Fruit fly (Drosophila melanogaster): ENCODE results near the gene Rab35.

Rab35 gene

dm6 chrX:20158943-20159385 lies 708 bp downstream of the Rab35 start (continued):
- peak; percentile 23 for TF ChIP-seq CG10669 (GFP tag; optimal IDR thresholded peaks at IDR 0.05)
- no peak for TF ChIP-seq lz (GFP tag; optimal IDR thresholded peaks at IDR 0.05)
- TF ChIP-seq net (GFP tag; optimal IDR thresholded peaks at IDR 0.05) = peak; percentile 26
- TF ChIP-seq Hr39 (GFP tag; optimal IDR thresholded peaks at IDR 0.05) = no peak
- no peak for TF ChIP-seq CG10631 (GFP tag; optimal IDR thresholded peaks at IDR 0.05)
- TF ChIP-seq topi (GFP tag; optimal IDR thresholded peaks at IDR 0.05) = peak; percentile 46
- TF ChIP-seq Sox14 (GFP tag; optimal IDR thresholded peaks at IDR 0.05) = peak; percentile 67
- peak; percentile 29 for TF ChIP-seq Ets96B (tag; optimal IDR thresholded peaks at IDR 0.05)
- no peak for TF ChIP-seq CG4318 (GFP tag; optimal IDR thresholded peaks at IDR 0.05)
- TF ChIP-seq Sox102F (GFP tag; optimal IDR thresholded peaks at IDR 0.05) = no peak
- peak; percentile 75 for TF ChIP-seq eg (GFP tag; IDR thresholded peaks at IDR 0.05)
- TF ChIP-seq svp (GFP tag) = no peak
- peak; percentile 18 for TF ChIP-seq CG6808 (GFP tag; optimal IDR thresholded peaks at IDR 0.05)
- TF ChIP-seq ss (GFP tag; optimal IDR thresholded peaks at IDR 0.05) = peak; percentile 38 to 70
- TF ChIP-seq CG3032 (tag; optimal IDR thresholded peaks at IDR 0.05) = peak; percentile 7
- TF ChIP-seq CG32006 (GFP tag; optimal IDR thresholded peaks at IDR 0.05) = peak; percentile 28
- no peak for TF ChIP-seq CG8319 (GFP tag; optimal IDR thresholded peaks at IDR 0.05)
- TF ChIP-seq Eip75B (GFP tag; optimal IDR thresholded peaks at IDR 0.05) = peak; percentile 28
- no peak for TF ChIP-seq Hr38 (GFP tag; optimal IDR thresholded peaks at IDR 0.05)
- TF ChIP-seq fd85E (GFP tag; optimal IDR thresholded peaks at IDR 0.05) = no peak
- no peak for TF ChIP-seq CG31627 (GFP tag; optimal IDR thresholded peaks at IDR 0.05)

dm6 chrX:20158491-20158890 lies 1.2 kb downstream of the Rab35 start:
- TF ChIP-seq Sox14 (GFP tag; optimal IDR thresholded peaks at IDR 0.05) = no peak
- TF ChIP-seq fd59A (GFP tag; optimal IDR thresholded peaks at IDR 0.05) = no peak
- no peak for TF ChIP-seq OdsH (GFP tag; optimal IDR thresholded peaks at IDR 0.05)
- no peak for TF ChIP-seq CG6854 (GFP tag; optimal IDR thresholded peaks at IDR 0.05)
- no peak for TF ChIP-seq Met (GFP tag; optimal IDR thresholded peaks at IDR 0.05)

- TF ChIP-seq vri (GFP tag; optimal IDR thresholded peaks at IDR 0.05) (no peak), CG6163 (GFP tag; IDR thresholded peaks at IDR 0.05) (no peak), CG32006 (GFP tag; optimal IDR thresholded peaks at IDR 0.05) (no peak), pdm3 (GFP tag; optimal IDR thresholded peaks at IDR 0.05) (no peak), Blimp-1 (GFP tag; optimal IDR thresholded peaks at IDR 0.05) (no peak), dac (GFP tag; optimal IDR thresholded peaks at IDR 0.05) (no peak), Eip75B (GFP tag; optimal IDR thresholded peaks at IDR 0.05) (no peak), net (GFP tag; optimal IDR thresholded peaks at IDR 0.05) (no peak), CG34406 (GFP tag; optimal IDR thresholded peaks at IDR 0.05) (no peak)
These were observed 3.7 kb downstream of the Rab35 start for dm6 chrX:20155947-20156346.

- TF ChIP-seq svp (GFP tag) = no peak
- TF ChIP-seq vri (GFP tag; optimal IDR thresholded peaks at IDR 0.05) = no peak
- TF ChIP-seq fd85E (GFP tag; optimal IDR thresholded peaks at IDR 0.05) = no peak
- no peak for TF ChIP-seq acj6 (GFP tag; optimal IDR thresholded peaks at IDR 0.05)
- TF ChIP-seq CG6808 (GFP tag; optimal IDR thresholded peaks at IDR 0.05) = peak; percentile 46
- TF ChIP-seq CG15336 (GFP tag; IDR thresholded peaks at IDR 0.05) = no peak
- no peak for TF ChIP-seq Hr4 (GFP tag; optimal IDR thresholded peaks at IDR 0.05)
- TF ChIP-seq CG31627 (GFP tag; optimal IDR thresholded peaks at IDR 0.05) = no peak
- no peak for TF ChIP-seq Lpt (GFP tag; optimal IDR thresholded peaks at IDR 0.05)
- no peak for TF ChIP-seq lz (GFP tag; optimal IDR thresholded peaks at IDR 0.05)
- peak; percentile 19 for TF ChIP-seq CG1621 (tag; optimal IDR thresholded peaks at IDR 0.05)
- peak; percentile 25 for TF ChIP-seq fkh (GFP tag; optimal IDR thresholded peaks at IDR 0.05)
- no peak for TF ChIP-seq CG6854 (GFP tag; optimal IDR thresholded peaks at IDR 0.05)
- TF ChIP-seq CG6276 (GFP tag; optimal IDR thresholded peaks at IDR 0.05) = no peak
- TF ChIP-seq CG10669 (GFP tag; optimal IDR thresholded peaks at IDR 0.05) = peak; percentile 52
- no peak for TF ChIP-seq CG9139 (GFP tag; optimal IDR thresholded peaks at IDR 0.05)
- peak; percentile 49 for TF ChIP-seq Ets96B (tag; optimal IDR thresholded peaks at IDR 0.05)
- peak; percentile 35 for TF ChIP-seq Eip75B (GFP tag; optimal IDR thresholded peaks at IDR 0.05)
- TF ChIP-seq cyc (GFP tag; optimal IDR thresholded peaks at IDR 0.05) = no peak
- no peak for TF ChIP-seq CG7368 (GFP tag; optimal IDR thresholded peaks at IDR 0.05)
- peak; percentile 43 for TF ChIP-seq CG10631 (GFP tag; optimal IDR thresholded peaks at IDR 0.05)
- TF ChIP-seq eg (GFP tag; IDR thresholded peaks at IDR 0.05) = no peak
- no peak for TF ChIP-seq CG11762 (GFP tag; optimal IDR thresholded peaks at IDR 0.05; ENCODE audit: insufficient read depth)
- TF ChIP-seq achi (GFP tag; optimal IDR thresholded peaks at IDR 0.05) = no peak
- TF ChIP-seq Sox14 (GFP tag; optimal IDR thresholded peaks at IDR 0.05) = no peak
- TF ChIP-seq dsx (GFP tag; optimal IDR thresholded peaks at IDR 0.05; ENCODE audit: poor library complexity, severe bottlenecking) = peak; percentile 7
- no peak for TF ChIP-seq Blimp-1 (GFP tag; optimal IDR thresholded peaks at IDR 0.05)
- no peak for TF ChIP-seq CG32006 (GFP tag; optimal IDR thresholded peaks at IDR 0.05)
- no peak for TF ChIP-seq CG8319 (GFP tag; optimal IDR thresholded peaks at IDR 0.05)
- TF ChIP-seq fd59A (GFP tag; optimal IDR thresholded peaks at IDR 0.05) = peak; percentile 15
These were observed 11.9 kb downstream of the Rab35 start, which contains the start of gene aspr for dm6 chrX:20147693-20148174. Gene aspr, plus strand, starts transcription at chrX:20148124.
